Fruit fly (Drosophila melanogaster): Measurements from ENCODE around the gene Mrgn1.

Mrgn1 gene

DNA sequence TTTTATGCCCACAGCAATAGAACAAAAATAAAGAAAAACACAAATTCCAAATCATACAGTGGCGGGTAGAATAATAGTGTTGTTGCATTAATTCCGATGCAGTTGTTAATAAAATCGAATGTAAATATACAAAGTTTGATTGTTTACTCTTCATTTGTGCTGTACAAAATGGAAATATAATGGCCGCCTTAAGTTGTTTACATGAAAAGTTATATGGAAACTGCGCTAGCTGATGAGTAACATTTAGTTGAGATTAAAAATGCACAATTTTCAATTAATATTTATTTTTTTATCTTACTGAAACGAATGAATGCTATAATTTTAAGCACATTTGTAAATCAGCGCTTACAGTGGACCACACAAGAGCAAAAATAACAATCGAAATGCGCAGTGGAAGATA, 13.1 kb upstream of the Mrgn1 start:
- TF ChIP-seq CG8119 (GFP tag; IDR thresholded peaks at IDR 0.05) (peak; percentile 77; the same call in 2 of the 3 replicates), CG6792 (GFP tag; optimal IDR thresholded peaks at IDR 0.05) (no peak), CG11762 (GFP tag; optimal IDR thresholded peaks at IDR 0.05; ENCODE audit: insufficient read depth) (no peak), CG11294 (GFP tag; IDR thresholded peaks at IDR 0.05) (0 out of 2 replicates have a peak, but pooled peaks have one; percentile 37), Blimp-1 (GFP tag; optimal IDR thresholded peaks at IDR 0.05) (no peak), Ets96B (tag; optimal IDR thresholded peaks at IDR 0.05) (peak; percentile 3), Met (GFP tag; optimal IDR thresholded peaks at IDR 0.05) (no peak), pdm3 (GFP tag; optimal IDR thresholded peaks at IDR 0.05) (no peak), Sox14 (GFP tag; optimal IDR thresholded peaks at IDR 0.05) (no peak), fkh (GFP tag; optimal IDR thresholded peaks at IDR 0.05) (no peak), CG3032 (tag; optimal IDR thresholded peaks at IDR 0.05) (peak; percentile 28), CG9139 (GFP tag; optimal IDR thresholded peaks at IDR 0.05) (no peak), CG15336 (GFP tag; IDR thresholded peaks at IDR 0.05) (peak; percentile 70), CG6276 (GFP tag; optimal IDR thresholded peaks at IDR 0.05) (no peak), CG8319 (GFP tag; optimal IDR thresholded peaks at IDR 0.05) (no peak), esn (GFP tag; optimal IDR thresholded peaks at IDR 0.05) (peak; percentile 48), acj6 (GFP tag; optimal IDR thresholded peaks at IDR 0.05) (no peak), OdsH (GFP tag; optimal IDR thresholded peaks at IDR 0.05) (no peak), CG34406 (GFP tag; optimal IDR thresholded peaks at IDR 0.05) (no peak), CG7368 (GFP tag; optimal IDR thresholded peaks at IDR 0.05) (no peak), CG11902 (GFP tag; optimal IDR thresholded peaks at IDR 0.05) (no peak), vri (GFP tag; optimal IDR thresholded peaks at IDR 0.05) (no peak), Gug (GFP tag; IDR thresholded peaks at IDR 0.05) (peak; percentile 64), CG4318 (GFP tag; optimal IDR thresholded peaks at IDR 0.05) (no peak), Sox102F (GFP tag; optimal IDR thresholded peaks at IDR 0.05) (no peak), CG8632 (GFP tag; optimal IDR thresholded peaks at IDR 0.05) (no peak), Eip75B (GFP tag; optimal IDR thresholded peaks at IDR 0.05) (no peak), CG10631 (GFP tag; optimal IDR thresholded peaks at IDR 0.05) (peak; percentile 41), CG3919 (GFP tag; optimal IDR thresholded peaks at IDR 0.05) (no peak), CG6163 (GFP tag; IDR thresholded peaks at IDR 0.05) (no peak), fd59A (GFP tag; optimal IDR thresholded peaks at IDR 0.05) (no peak), CG16779 (tag; optimal IDR thresholded peaks at IDR 0.05) (no peak), achi (GFP tag; optimal IDR thresholded peaks at IDR 0.05) (no peak), topi (GFP tag; optimal IDR thresholded peaks at IDR 0.05) (no peak), spab (GFP tag; optimal IDR thresholded peaks at IDR 0.05) (no peak), CG1621 (tag; optimal IDR thresholded peaks at IDR 0.05) (no peak), Hr38 (GFP tag; optimal IDR thresholded peaks at IDR 0.05) (no peak), Hr39 (GFP tag; optimal IDR thresholded peaks at IDR 0.05) (no peak), dsx (GFP tag; optimal IDR thresholded peaks at IDR 0.05; ENCODE audit: poor library complexity, severe bottlenecking) (no peak), Eip93F (GFP tag; optimal IDR thresholded peaks at IDR 0.05) (no peak), CG31627 (GFP tag; optimal IDR thresholded peaks at IDR 0.05) (no peak), lz (GFP tag; optimal IDR thresholded peaks at IDR 0.05) (no peak), salr (GFP tag; optimal IDR thresholded peaks at IDR 0.05) (peak in 1 of 2 experiments; percentile 56), eg (GFP tag; IDR thresholded peaks at IDR 0.05) (no peak; the same call in 2 of the 3 replicates), dac (GFP tag; optimal IDR thresholded peaks at IDR 0.05) (no peak), CG6854 (GFP tag; optimal IDR thresholded peaks at IDR 0.05) (no peak), CG32006 (GFP tag; optimal IDR thresholded peaks at IDR 0.05) (no peak), cyc (GFP tag; optimal IDR thresholded peaks at IDR 0.05) (no peak), net (GFP tag; optimal IDR thresholded peaks at IDR 0.05) (no peak), fd85E (GFP tag; optimal IDR thresholded peaks at IDR 0.05) (no peak), Sox15 (GFP tag; optimal IDR thresholded peaks at IDR 0.05) (no peak), ss (GFP tag; optimal IDR thresholded peaks at IDR 0.05) (no peak), Smox (GFP tag; optimal IDR thresholded peaks at IDR 0.05) (no peak)
